Worm (Caenorhabditis elegans): ENCODE results near the gene C31E10.11.

C31E10.11 gene

DNA sequence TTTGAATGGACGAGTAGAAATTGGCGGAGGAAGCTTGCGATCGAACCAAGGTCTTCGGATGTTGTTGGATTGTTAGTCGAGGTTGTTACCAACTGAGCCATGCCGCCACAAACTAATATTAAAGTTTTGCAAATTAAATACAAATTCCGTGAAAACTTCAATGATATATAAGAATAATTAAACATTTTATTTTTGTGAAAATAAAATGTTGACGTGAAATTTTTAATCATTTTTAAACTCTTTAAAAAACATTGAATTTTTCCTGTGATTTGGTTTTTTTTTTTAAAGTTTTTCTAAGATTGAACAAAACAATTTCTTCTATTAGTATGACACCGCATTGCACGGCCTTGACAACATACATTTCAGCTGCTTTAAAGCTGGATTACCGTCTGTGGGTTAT lies at the start of gene C31E10.11:
Gene C31E10.11, minus strand, starts transcription at position 101 of the 400 bp plus-strand sequence.
- no peak for TF ChIP-seq nhr-47 (tag; optimal IDR thresholded peaks at IDR 0.05)
- TF ChIP-seq ceh-82 (tag; optimal IDR thresholded peaks at IDR 0.05), result no peak
- TF ChIP-seq mdl-1 (tag; optimal IDR thresholded peaks at IDR 0.05), result no peak
- TF ChIP-seq xbp-1 (tag; optimal IDR thresholded peaks at IDR 0.05), result no peak
- no peak for TF ChIP-seq pqm-1 (tag; optimal IDR thresholded peaks at IDR 0.05)
- no peak for TF ChIP-seq egl-27 (tag; optimal IDR thresholded peaks at IDR 0.05)
- TF ChIP-seq elt-2 (tag; optimal IDR thresholded peaks at IDR 0.05), result no peak
- TF ChIP-seq hpl-2 (GFP tag; optimal IDR thresholded peaks at IDR 0.05), result no peak
- no peak for TF ChIP-seq ceh-63 (GFP tag; optimal IDR thresholded peaks at IDR 0.05)
- no peak for TF ChIP-seq unc-62 (GFP tag; optimal IDR thresholded peaks at IDR 0.05)
- TF ChIP-seq mef-2 (tag; optimal IDR thresholded peaks at IDR 0.05), result no peak
- no peak for TF ChIP-seq C34B4.2 (tag; optimal IDR thresholded peaks at IDR 0.05)
- no peak for TF ChIP-seq pag-3 (tag; optimal IDR thresholded peaks at IDR 0.05; ENCODE audit: borderline replicate concordance, insufficient read depth)
- no peak for TF ChIP-seq nhr-76 (tag; optimal IDR thresholded peaks at IDR 0.05)
- no peak for TF ChIP-seq lin-13 (GFP tag; optimal IDR thresholded peaks at IDR 0.05)
- no peak for TF ChIP-seq aly-2 (tag; optimal IDR thresholded peaks at IDR 0.05)
- TF ChIP-seq hlh-17 (GFP tag; optimal IDR thresholded peaks at IDR 0.05; ENCODE audit: borderline replicate concordance), result no peak
- TF ChIP-seq nhr-237 (tag; optimal IDR thresholded peaks at IDR 0.05), result no peak

- TF ChIP-seq mdl-1 (tag; optimal IDR thresholded peaks at IDR 0.05) (no peak), sup-37 (GFP tag; optimal IDR thresholded peaks at IDR 0.05) (no peak), zip-4 (GFP tag; optimal IDR thresholded peaks at IDR 0.05) (no peak), isw-1 (GFP tag; IDR thresholded peaks at IDR 0.05) (no peak), unc-130 (tag; optimal IDR thresholded peaks at IDR 0.05) (no peak), rnt-1 (tag; optimal IDR thresholded peaks at IDR 0.05) (no peak), C04F5.9 (tag; optimal IDR thresholded peaks at IDR 0.05) (no peak), grh-1 (GFP tag; IDR thresholded peaks at IDR 0.05) (no peak), nhr-12 (tag; optimal IDR thresholded peaks at IDR 0.05) (no peak), unc-30 (tag; optimal IDR thresholded peaks at IDR 0.05) (no peak), fkh-4 (tag; optimal IDR thresholded peaks at IDR 0.05; ENCODE audit: borderline replicate concordance) (no peak), ceh-8 (GFP tag; optimal IDR thresholded peaks at IDR 0.05) (no peak), hlh-17 (GFP tag; optimal IDR thresholded peaks at IDR 0.05; ENCODE audit: borderline replicate concordance) (no peak), egl-27 (tag; optimal IDR thresholded peaks at IDR 0.05) (no peak), ceh-88 (GFP tag; IDR thresholded peaks at IDR 0.05) (no peak), ama-1 (optimal IDR thresholded peaks at IDR 0.05) (no peak), C16A3.4 (tag; optimal IDR thresholded peaks at IDR 0.05) (no peak)
Measured at ce11 chrX:14039293-14039692, 48.7 kb upstream of the C31E10.11 start.

ce11 chrX:14033494-14033893 lies 42.9 kb upstream of the C31E10.11 start, which contains the start of gene arrd-25:
Gene arrd-25, plus strand, starts transcription at chrX:14033794.
- TF ChIP-seq xbp-1 (tag; optimal IDR thresholded peaks at IDR 0.05) (no peak), fkh-10 (GFP tag; optimal IDR thresholded peaks at IDR 0.05) (no peak), grh-1 (GFP tag; IDR thresholded peaks at IDR 0.05) (no peak), nhr-20 (tag; optimal IDR thresholded peaks at IDR 0.05) (no peak), F16B12.6 (tag; optimal IDR thresholded peaks at IDR 0.05) (no peak), lin-35 (GFP tag; optimal IDR thresholded peaks at IDR 0.05) (no peak), lsy-2 (tag; optimal IDR thresholded peaks at IDR 0.05) (no peak), pag-3 (tag; optimal IDR thresholded peaks at IDR 0.05; ENCODE audit: borderline replicate concordance, insufficient read depth) (no peak), elt-2 (tag; optimal IDR thresholded peaks at IDR 0.05) (no peak), C34B4.2 (tag; optimal IDR thresholded peaks at IDR 0.05) (no peak), aly-2 (tag; optimal IDR thresholded peaks at IDR 0.05) (no peak), egl-27 (tag; optimal IDR thresholded peaks at IDR 0.05) (no peak)

DNA sequence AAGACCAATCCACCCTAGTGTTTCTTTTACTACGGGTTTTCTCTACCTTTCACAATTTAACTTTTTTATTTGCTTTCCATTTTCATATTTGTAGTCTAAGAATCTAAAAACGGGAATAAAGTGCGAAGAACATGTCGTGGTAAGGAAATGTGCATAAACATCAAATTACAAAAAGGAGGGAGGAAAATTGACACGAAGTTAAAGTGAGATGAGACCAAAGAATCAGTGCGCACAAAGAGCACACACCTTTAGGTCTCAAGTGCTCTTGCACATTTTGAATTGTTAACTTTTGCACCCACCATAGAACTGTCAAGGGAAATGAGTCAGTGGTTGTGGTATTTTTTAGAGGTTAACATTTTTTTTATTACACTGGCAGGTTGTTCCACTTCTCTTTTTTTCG lies 39.9 kb upstream of the C31E10.11 start:
- no peak for TF ChIP-seq jun-1 (tag; optimal IDR thresholded peaks at IDR 0.05)
- 0 out of 2 replicates have a peak, but pooled peaks have one; percentile 18 for TF ChIP-seq nhr-19 (GFP tag; conservative IDR thresholded peaks at IDR 0.05)
- no peak for TF ChIP-seq ztf-4 (tag; optimal IDR thresholded peaks at IDR 0.05)
- TF ChIP-seq lin-35 (GFP tag; optimal IDR thresholded peaks at IDR 0.05), result peak in 1 of 2 experiments; percentile 14

Measured in whole organism, L1 larva.